Fruit fly (Drosophila melanogaster): ENCODE data around the gene Ktl.

- no peak for TF ChIP-seq usp (GFP tag; optimal IDR thresholded peaks at IDR 0.05)
- no peak for TF ChIP-seq psq (optimal IDR thresholded peaks at IDR 0.05)
Observed at dm6 chr3R:20846316-20846715, 50.8 kb downstream of the Ktl start.
